Worm (Caenorhabditis elegans) whole organism, young adult: Measurements from ENCODE around the gene R05A10.2.

Experiments used
- B0019.2 ChIP-seq: fragments of 200-800 bp; sonication (Bioruptor generic); conservative IDR thresholded peaks from 2 replicates; pipeline ENCODE4 v1.3.6; 2022; ENCODE audit warnings: missing genetic modification reagents, missing genetic modification characterization, missing compliant biosample characterization
- F10E7.11 ChIP-seq: sonication (generic microtip); optimal IDR thresholded peaks from 2 replicates; lab custom pipeline; 2017; ENCODE audit warnings: mild to moderate bottlenecking, missing genetic modification characterization, moderate library complexity, missing compliant biosample characterization
- F23B12.7 ChIP-seq: sonication (generic microtip); optimal IDR thresholded peaks from 2 replicates; lab custom pipeline; 2017; ENCODE audit warnings: missing genetic modification characterization, mild to moderate bottlenecking, missing compliant biosample characterization, antibody characterized with exemption, moderate library complexity; ENCODE audit not compliant: insufficient read depth
- F52B5.7 ChIP-seq: sonication (generic microtip); optimal IDR thresholded peaks from 2 replicates; lab custom pipeline; 2016; ENCODE audit warnings: mild to moderate bottlenecking, missing genetic modification characterization, missing compliant biosample characterization
- F55B11.4 ChIP-seq: sonication (generic microtip); optimal IDR thresholded peaks from 2 replicates; lab custom pipeline; 2016; ENCODE audit warnings: missing compliant biosample characterization, missing genetic modification characterization, borderline replicate concordance; ENCODE audit not compliant: insufficient read depth
- F57A8.1 ChIP-seq: fragments of 200-800 bp; sonication (Bioruptor generic); optimal IDR thresholded peaks from 2 replicates; lab custom pipeline; 2018; ENCODE audit warnings: mild to moderate bottlenecking, missing genetic modification characterization, moderate library complexity, missing compliant biosample characterization
- T26A5.8 ChIP-seq: sonication (generic microtip); optimal IDR thresholded peaks from 2 replicates; lab custom pipeline; 2016; ENCODE audit warnings: missing genetic modification characterization, missing compliant biosample characterization
- Y53G8AR.9 ChIP-seq: fragments of 200-800 bp; sonication (Bioruptor generic); conservative IDR thresholded peaks from 2 replicates; pipeline ENCODE4 v1.3.6; 2022; ENCODE audit warnings: missing genetic modification reagents, missing genetic modification characterization, missing compliant biosample characterization
- akir-1 ChIP-seq: fragments of 200-800 bp; sonication (Bioruptor generic); optimal IDR thresholded peaks from 2 replicates; lab custom pipeline; 2018; ENCODE audit warnings: mild to moderate bottlenecking, missing genetic modification characterization, moderate library complexity, missing compliant biosample characterization
- atf-7 ChIP-seq: sonication (generic microtip); optimal IDR thresholded peaks from 2 replicates; lab custom pipeline; 2017; ENCODE audit warnings: mild to moderate bottlenecking, missing genetic modification characterization, missing compliant biosample characterization
- athp-1 ChIP-seq: sonication (generic microtip); optimal IDR thresholded peaks from 2 replicates; lab custom pipeline; 2017; ENCODE audit warnings: mild to moderate bottlenecking, missing genetic modification characterization, missing compliant biosample characterization
- attf-3 ChIP-seq: fragments of 200-800 bp; sonication (Bioruptor generic); conservative IDR thresholded peaks from 2 replicates; pipeline ENCODE4 v1.3.6; 2022; ENCODE audit warnings: missing genetic modification reagents, missing genetic modification characterization, missing compliant biosample characterization
- bed-2 ChIP-seq: fragments of 200-800 bp; sonication (Bioruptor generic); IDR thresholded peaks from 2 replicates; pipeline ENCODE4 v1.3.6; 2022; ENCODE audit warnings: missing genetic modification reagents, missing genetic modification characterization, missing compliant biosample characterization
- ceh-100 ChIP-seq: fragments of 200-800 bp; sonication (Bioruptor generic); IDR thresholded peaks from 2 replicates; pipeline ENCODE4 v1.3.6; 2022; ENCODE audit warnings: missing genetic modification reagents, missing genetic modification characterization, missing compliant biosample characterization
- ceh-40 ChIP-seq: fragments of 200-800 bp; sonication (Bioruptor generic); IDR thresholded peaks from 2 replicates; pipeline ENCODE4 v1.3.6; 2022; ENCODE audit warnings: missing genetic modification characterization, missing compliant biosample characterization
- chd-7 ChIP-seq: sonication (generic microtip); optimal IDR thresholded peaks from 2 replicates; lab custom pipeline; 2016; ENCODE audit warnings: mild to moderate bottlenecking, missing genetic modification characterization, moderate library complexity, missing compliant biosample characterization
- dpl-1 ChIP-seq: fragments of 150-350 bp; optimal IDR thresholded peaks from 2 replicates; lab custom pipeline; 2014; ENCODE audit warnings: missing biosample characterization, missing genetic modification reagents, missing genetic modification characterization
- egl-44 ChIP-seq: fragments of 200-800 bp; sonication (Bioruptor generic); IDR thresholded peaks from 2 replicates; pipeline ENCODE4 v1.3.6; 2022; ENCODE audit warnings: missing genetic modification reagents, missing genetic modification characterization, missing compliant biosample characterization
- hlh-12 ChIP-seq: sonication (generic microtip); optimal IDR thresholded peaks from 2 replicates; lab custom pipeline; 2016; ENCODE audit warnings: missing genetic modification characterization, missing compliant biosample characterization
- hmg-20 ChIP-seq: fragments of 200-800 bp; sonication (Bioruptor generic); IDR thresholded peaks from 2 replicates; pipeline ENCODE4 v1.3.6; 2022; ENCODE audit warnings: missing genetic modification reagents, missing genetic modification characterization, missing compliant biosample characterization
- hsf-1 ChIP-seq: fragments of 200-800 bp; sonication (Bioruptor generic); IDR thresholded peaks from 2 replicates; pipeline ENCODE4 v1.3.6; 2022; ENCODE audit warnings: missing genetic modification reagents, missing genetic modification characterization, missing compliant biosample characterization
- lin-40 ChIP-seq: sonication (generic microtip); optimal IDR thresholded peaks from 2 replicates; lab custom pipeline; 2016; ENCODE audit warnings: missing genetic modification characterization, mild to moderate bottlenecking, missing compliant biosample characterization, missing genotype, missing genetic modification reagents
- mes-4 ChIP-seq: sonication (generic microtip); optimal IDR thresholded peaks from 2 replicates; lab custom pipeline; 2016; ENCODE audit warnings: missing genotype, missing genetic modification characterization, missing compliant biosample characterization
- nhr-120 ChIP-seq: fragments of 200-800 bp; sonication (Bioruptor generic); IDR thresholded peaks from 2 replicates; pipeline ENCODE4 v1.3.6; 2022; ENCODE audit warnings: missing genetic modification characterization, missing compliant biosample characterization
- pbrm-1 ChIP-seq: fragments of 200-800 bp; sonication (Bioruptor generic); IDR thresholded peaks from 2 replicates; pipeline ENCODE4 v1.3.6; 2022; ENCODE audit warnings: missing genetic modification reagents, missing genetic modification characterization, missing compliant biosample characterization
- repo-1 ChIP-seq: sonication (generic microtip); optimal IDR thresholded peaks from 2 replicates; lab custom pipeline; 2017; ENCODE audit warnings: mild to moderate bottlenecking, missing genetic modification characterization, missing compliant biosample characterization
- sea-2 ChIP-seq: fragments of 200-800 bp; sonication (Bioruptor generic); IDR thresholded peaks from 2 replicates; pipeline ENCODE4 v1.3.6; 2022; ENCODE audit warnings: missing genetic modification characterization, missing compliant biosample characterization
- snpc-1.1 ChIP-seq: sonication (generic microtip); optimal IDR thresholded peaks from 2 replicates; lab custom pipeline; 2017; ENCODE audit warnings: missing genetic modification characterization, mild to moderate bottlenecking, missing compliant biosample characterization, antibody characterized with exemption, moderate library complexity, missing genotype, missing genetic modification reagents; ENCODE audit not compliant: insufficient read depth
- snpc-4 ChIP-seq, 5 experiments: fragments of 150-350 bp in 1 of 5; sonication (generic microtip) in 4 of 5; optimal IDR thresholded peaks; 2 replicates each; lab custom pipeline; 2014 to 2018; ENCODE audit warnings: missing genetic modification characterization in 5 of 5, missing biosample characterization in 3 of 5, antibody characterized with exemption in 2 of 5, mild to moderate bottlenecking in 2 of 5, missing compliant biosample characterization in 2 of 5, missing genotype in 2 of 5, moderate library complexity in 2 of 5, missing genetic modification reagents in 1 of 5
- zfh-2 ChIP-seq: fragments of 200-800 bp; sonication (Bioruptor generic); conservative IDR thresholded peaks from 2 replicates; pipeline ENCODE4 v1.3.6; 2022; ENCODE audit warnings: missing genetic modification reagents, missing genetic modification characterization, missing compliant biosample characterization

Gene R05A10.2

ce11 chrIV:14176373-14176772 is 698 bp upstream of the R05A10.2 start, which contains the start of gene R05A10.3:
R05A10.3 (minus strand) TSS chrIV:14176473.
- TF ChIP-seq hmg-20 (GFP tag; lab: Robert Waterston, UW) (no peak), F10E7.11 (tag; lab: Kevin White, UChicago) (no peak), bed-2 (no peak), attf-3 (GFP tag; lab: Robert Waterston, UW) (no peak), egl-44 (GFP tag; lab: Robert Waterston, UW) (no peak), hsf-1 (GFP tag; lab: Robert Waterston, UW) (no peak), lin-40 (tag; lab: Kevin White, UChicago) (no peak), snpc-1.1 (tag; lab: Kevin White, UChicago) (no peak)

ce11 chrIV:14182077-14182476 is 5.0 kb downstream of the R05A10.2 start, which contains the start of gene R05A10.1:
R05A10.1 (plus strand) TSS chrIV:14182377.
- TF ChIP-seq snpc-4 (GFP tag; optimal IDR thresholded peaks at IDR 0.05; lab: Kevin White, UChicago) = peak; percentile 30
- no peak for TF ChIP-seq snpc-4 (tag; optimal IDR thresholded peaks at IDR 0.05; lab: Kevin White, UChicago)
- TF ChIP-seq nhr-120 (GFP tag; lab: Robert Waterston, UW) = no peak

DNA sequence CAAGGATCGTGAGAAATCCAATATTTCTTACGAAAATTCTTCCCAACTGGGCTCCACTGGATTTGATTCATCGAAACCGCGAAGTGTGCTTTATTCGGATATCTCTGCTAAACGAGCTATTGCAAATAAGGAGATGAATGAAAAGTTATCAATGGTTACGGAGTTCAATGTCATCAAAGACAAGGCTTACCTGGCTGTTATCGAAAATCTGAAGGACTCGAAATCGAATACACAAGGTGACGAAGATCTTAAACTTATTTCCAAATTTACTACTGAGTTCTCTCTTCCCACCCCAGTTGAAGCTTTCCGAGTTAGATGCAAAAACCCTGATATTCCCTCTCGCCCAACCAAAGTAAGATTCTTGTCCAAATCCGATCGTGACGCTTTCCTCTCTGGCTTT is 9.2 kb downstream of the R05A10.2 start:
- TF ChIP-seq ceh-40 (GFP tag; lab: Robert Waterston, UW) = no peak
- TF ChIP-seq zfh-2 (GFP tag; lab: Robert Waterston, UW) = no peak

- TF ChIP-seq F52B5.7 (tag; lab: Kevin White, UChicago) (no peak), F23B12.7 (no peak), hlh-12 (tag; lab: Kevin White, UChicago) (no peak), ceh-100 (GFP tag; lab: Robert Waterston, UW) (no peak), akir-1 (GFP tag; lab: Kevin White, UChicago) (no peak), lin-40 (tag; lab: Kevin White, UChicago) (no peak), atf-7 (no peak), F55B11.4 (tag; lab: Kevin White, UChicago) (no peak)
- TF ChIP-seq, all 124 proteins: peak for 0
Measured at ce11 chrIV:14191919-14192318, 14.8 kb downstream of the R05A10.2 start, which contains the start of gene K01G12.22. K01G12.22 (plus strand) TSS chrIV:14192219.

- no peak for TF ChIP-seq Y53G8AR.9 (GFP tag; lab: Robert Waterston, UW)
- TF ChIP-seq nhr-120 (GFP tag; lab: Robert Waterston, UW) = no peak
- TF ChIP-seq T26A5.8 (tag; lab: Kevin White, UChicago) = no peak
- TF ChIP-seq athp-1 (tag; lab: Kevin White, UChicago) = no peak
- no peak for TF ChIP-seq F52B5.7 (tag; lab: Kevin White, UChicago)
- no peak for TF ChIP-seq F57A8.1 (GFP tag; lab: Kevin White, UChicago)
- no peak for TF ChIP-seq mes-4
- TF ChIP-seq ceh-40 (GFP tag; lab: Robert Waterston, UW) = no peak
- TF ChIP-seq sea-2 (GFP tag; lab: Robert Waterston, UW) = no peak
- no peak for TF ChIP-seq repo-1 (tag; lab: Kevin White, UChicago)
- TF ChIP-seq pbrm-1 (GFP tag; lab: Robert Waterston, UW) = no peak
- TF ChIP-seq dpl-1 = no peak
- TF ChIP-seq B0019.2 = no peak
- TF ChIP-seq chd-7 (tag; lab: Kevin White, UChicago) = no peak
Measured at ce11 chrIV:14193196-14193595, 16.1 kb downstream of the R05A10.2 start, which contains the start of gene K01G12.3. K01G12.3 (plus strand) TSS chrIV:14193496.
